Worm (Caenorhabditis elegans) whole organism, L2 larva: Measurements from ENCODE around the gene Y69A2AR.47.

Experiments used
- lin-13 ChIP-seq: fragments of 150-350 bp; optimal IDR thresholded peaks from 2 replicates; lab custom pipeline; 2014; ENCODE audit warnings: missing biosample characterization, missing genetic modification reagents, missing genetic modification characterization
- nhr-23 ChIP-seq: fragments of 150-350 bp; optimal IDR thresholded peaks from 2 replicates; lab custom pipeline; 2014; ENCODE audit warnings: missing biosample characterization, missing genetic modification reagents, missing genetic modification characterization
- skn-1 ChIP-seq: sonication (generic microtip); optimal IDR thresholded peaks from 2 replicates; lab custom pipeline; 2017; ENCODE audit warnings: missing biosample characterization, missing genetic modification characterization

DNA sequence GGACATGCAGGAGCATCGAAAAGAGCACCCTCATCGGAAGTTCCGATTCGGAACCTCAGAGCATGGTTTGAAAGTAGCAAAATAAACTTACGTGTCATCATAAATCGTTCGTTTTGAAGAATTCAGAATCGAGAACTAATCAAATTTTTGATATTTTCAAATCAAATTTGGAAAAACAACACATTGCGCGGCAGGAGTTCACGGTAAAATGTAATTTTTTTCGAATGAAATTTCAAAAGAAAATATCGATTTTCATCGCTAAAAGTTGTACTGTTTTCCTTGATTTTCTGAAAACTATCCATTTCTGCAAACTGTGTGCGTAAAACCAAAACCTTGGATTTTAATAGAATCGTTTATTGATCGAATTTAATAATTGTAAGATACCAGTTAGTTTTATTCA is 33.5 kb upstream of the Y69A2AR.47 start, which contains the start of gene Y69A2AR.24:
- TF ChIP-seq skn-1 (no peak), nhr-23 (tag; lab: Kevin White, UChicago) (no peak), lin-13 (no peak)
